Fruit fly (Drosophila melanogaster) whole organism, wandering third instar larva: Measurements from ENCODE around the gene CG13607.

Experiments
- Abd-B ChIP-seq: fragments of >200 bp; optimal IDR thresholded peaks from 2 replicates; lab custom pipeline; 2017; ENCODE audit warnings: missing biosample characterization, missing genetic modification characterization
- CG32264 ChIP-seq: fragments of 200-800 bp; sonication (Bioruptor generic); optimal IDR thresholded peaks from 2 replicates; lab custom pipeline; 2016; ENCODE audit warnings: missing biosample characterization, missing genetic modification characterization
- CG9705 ChIP-seq: fragments of 200-800 bp; sonication (Bioruptor generic); optimal IDR thresholded peaks from 2 replicates; lab custom pipeline; 2018; ENCODE audit warnings: missing biosample characterization, mild to moderate bottlenecking, missing genetic modification characterization
- CrebA ChIP-seq: fragments of 200-800 bp; sonication (Bioruptor generic); optimal IDR thresholded peaks from 2 replicates; lab custom pipeline; 2016; ENCODE audit warnings: missing biosample characterization, mild to moderate bottlenecking, missing genetic modification characterization, borderline replicate concordance
- Dfd ChIP-seq: fragments of >200 bp; optimal IDR thresholded peaks from 2 replicates; lab custom pipeline; 2017; ENCODE audit warnings: missing biosample characterization, missing genetic modification characterization
- Dif ChIP-seq: fragments of 200-275, 200-300 bp; sonication (Bioruptor generic); optimal IDR thresholded peaks from 2 replicates; lab custom pipeline; 2018; ENCODE audit warnings: missing biosample characterization, missing genetic modification characterization; ENCODE audit not compliant: partially characterized antibody
- GATAd ChIP-seq: sonication (Bioruptor generic); optimal IDR thresholded peaks from 2 replicates; lab custom pipeline; 2016; ENCODE audit warnings: missing biosample characterization, missing genetic modification characterization
- HLH106 ChIP-seq: fragments of 200-800 bp; optimal IDR thresholded peaks from 3 replicates; lab custom pipeline; 2019; ENCODE audit warnings: missing biosample characterization, mild to moderate bottlenecking, missing genetic modification characterization, moderate library complexity
- Hnf4 ChIP-seq: fragments of 200-800 bp; sonication (Bioruptor generic); optimal IDR thresholded peaks from 2 replicates; lab custom pipeline; 2016; ENCODE audit warnings: missing biosample characterization, mild to moderate bottlenecking, missing genetic modification characterization
- Hr78 ChIP-seq: fragments of >200 bp; optimal IDR thresholded peaks from 2 replicates; lab custom pipeline; 2017; ENCODE audit warnings: missing biosample characterization, missing genetic modification characterization
- Hr83 ChIP-seq: fragments of 200-300 bp; sonication (Bioruptor generic); optimal IDR thresholded peaks from 2 replicates; lab custom pipeline; 2016; ENCODE audit warnings: missing biosample characterization, mild to moderate bottlenecking, missing genetic modification characterization, moderate library complexity; ENCODE audit not compliant: poor library complexity, severe bottlenecking
- Jra ChIP-seq: sonication (Bioruptor generic); optimal IDR thresholded peaks from 2 replicates; lab custom pipeline; 2016; ENCODE audit warnings: missing biosample characterization, missing genetic modification characterization
- Mio ChIP-seq: sonication (Bioruptor generic); optimal IDR thresholded peaks from 2 replicates; lab custom pipeline; 2016; ENCODE audit warnings: missing biosample characterization, missing genetic modification characterization
- Myc ChIP-seq: fragments of >200 bp; optimal IDR thresholded peaks from 2 replicates; lab custom pipeline; 2017
- N ChIP-seq: fragments of >200 bp; optimal IDR thresholded peaks from 2 replicates; lab custom pipeline; 2018; ENCODE audit warnings: missing biosample characterization, missing external identifiers, missing genetic modification characterization
- OdsH ChIP-seq: fragments of 200-800 bp; sonication (Bioruptor generic); optimal IDR thresholded peaks from 2 replicates; lab custom pipeline; 2016; ENCODE audit warnings: missing biosample characterization, mild to moderate bottlenecking, missing genetic modification characterization
- Rel ChIP-seq, 2 experiments: fragments of 200-800 bp; sonication (Bioruptor generic) in 1 of 2; optimal IDR thresholded peaks; 2 replicates in 1 of 2; 3 replicates in 1 of 2; lab custom pipeline; 2016 to 2019; ENCODE audit warnings: mild to moderate bottlenecking in 2 of 2, missing biosample characterization in 2 of 2, missing genetic modification characterization in 2 of 2, moderate library complexity in 1 of 2
- Sp1 ChIP-seq: fragments of 200-800 bp; sonication (Bioruptor generic); optimal IDR thresholded peaks from 3 replicates; lab custom pipeline; 2019; ENCODE audit warnings: missing biosample characterization, mild to moderate bottlenecking, missing genetic modification characterization, moderate library complexity
- Vsx2 ChIP-seq: fragments of 200-300, 225-300 bp; sonication (Bioruptor generic); optimal IDR thresholded peaks from 2 replicates; lab custom pipeline; 2018; ENCODE audit warnings: missing biosample characterization, missing genetic modification characterization; ENCODE audit not compliant: partially characterized antibody
- br ChIP-seq: fragments of 200-800 bp; sonication (Bioruptor generic); optimal IDR thresholded peaks from 2 replicates; lab custom pipeline; 2016; ENCODE audit warnings: missing biosample characterization, missing genetic modification characterization
- brk ChIP-seq: fragments of 200-800 bp; sonication (Bioruptor generic); optimal IDR thresholded peaks from 2 replicates; lab custom pipeline; 2016; ENCODE audit warnings: missing biosample characterization, mild to moderate bottlenecking, missing genetic modification characterization
- dl ChIP-seq, 2 experiments: fragments of 175-275, 200-275 bp in 1 of 2; fragments of 200-275 bp in 1 of 2; sonication (Bioruptor generic); optimal IDR thresholded peaks; lab custom pipeline; 2018; ENCODE audit warnings: mild to moderate bottlenecking in 2 of 2, missing biosample characterization in 2 of 2, missing genetic modification characterization in 2 of 2, moderate library complexity in 2 of 2; ENCODE audit not compliant: partially characterized antibody in 2 of 2, insufficient read depth in 1 of 2
- dmrt93B ChIP-seq: fragments of 200-800 bp; sonication (Bioruptor generic); optimal IDR thresholded peaks from 2 replicates; lab custom pipeline; 2018; ENCODE audit warnings: missing biosample characterization, mild to moderate bottlenecking, missing genetic modification characterization
- dsf ChIP-seq: sonication (Bioruptor generic); optimal IDR thresholded peaks from 2 replicates; lab custom pipeline; 2016; ENCODE audit warnings: missing biosample characterization, missing genetic modification characterization, borderline replicate concordance
- ey ChIP-seq: fragments of 200-800 bp; sonication (Bioruptor generic); optimal IDR thresholded peaks from 2 replicates; lab custom pipeline; 2016; ENCODE audit warnings: missing biosample characterization, missing genetic modification characterization
- foxo ChIP-seq, 2 experiments: fragments of 200-800 bp; sonication (Bioruptor generic); optimal IDR thresholded peaks; 2 replicates in 1 of 2; 3 replicates in 1 of 2; lab custom pipeline; 2016 to 2017; ENCODE audit warnings: missing biosample characterization in 2 of 2, missing genetic modification characterization in 2 of 2
- fru ChIP-seq: fragments of 200-800 bp; sonication (Bioruptor generic); optimal IDR thresholded peaks from 3 replicates; lab custom pipeline; 2016; ENCODE audit warnings: missing biosample characterization, mild to moderate bottlenecking, missing genetic modification characterization
- h ChIP-seq: fragments of 200-800 bp; sonication (Bioruptor generic); optimal IDR thresholded peaks from 3 replicates; lab custom pipeline; 2016; ENCODE audit warnings: missing biosample characterization, mild to moderate bottlenecking, missing genetic modification characterization
- jim ChIP-seq: fragments of 175-275, 200-325 bp; sonication (Bioruptor generic); optimal IDR thresholded peaks from 2 replicates; lab custom pipeline; 2016; ENCODE audit warnings: missing biosample characterization, mild to moderate bottlenecking, missing genetic modification characterization
- lola ChIP-seq: fragments of >200 bp; optimal IDR thresholded peaks from 2 replicates; lab custom pipeline; 2017; ENCODE audit warnings: missing biosample characterization, missing genetic modification characterization
- pan ChIP-seq: fragments of >200 bp; optimal IDR thresholded peaks from 2 replicates; lab custom pipeline; 2017
- psq ChIP-seq: fragments of 200-800 bp; sonication (Bioruptor generic); optimal IDR thresholded peaks from 3 replicates; lab custom pipeline; 2017; ENCODE audit warnings: missing biosample characterization, mild to moderate bottlenecking, missing genetic modification characterization, moderate library complexity
- rgr ChIP-seq: fragments of 200-800 bp; sonication (Bioruptor generic); optimal IDR thresholded peaks from 3 replicates; lab custom pipeline; 2016; ENCODE audit warnings: missing biosample characterization, mild to moderate bottlenecking, missing genetic modification characterization
- sage ChIP-seq: fragments of 200-800 bp; sonication (Bioruptor generic); optimal IDR thresholded peaks from 2 replicates; lab custom pipeline; 2016; ENCODE audit warnings: missing biosample characterization, mild to moderate bottlenecking, missing genetic modification characterization
- sv ChIP-seq: fragments of 200-800 bp; sonication (Bioruptor generic); optimal IDR thresholded peaks from 3 replicates; lab custom pipeline; 2016; ENCODE audit warnings: missing biosample characterization, missing genetic modification characterization
- tai ChIP-seq: sonication (Bioruptor generic); optimal IDR thresholded peaks from 2 replicates; lab custom pipeline; 2016; ENCODE audit warnings: missing biosample characterization, missing genetic modification characterization
- usp ChIP-seq: fragments of >200 bp; optimal IDR thresholded peaks from 2 replicates; lab custom pipeline; 2017; ENCODE audit warnings: missing biosample characterization, missing genetic modification characterization
- woc ChIP-seq: sonication (Bioruptor generic); optimal IDR thresholded peaks from 2 replicates; lab custom pipeline; 2016; ENCODE audit warnings: missing biosample characterization, mild to moderate bottlenecking, missing genetic modification characterization

CG13607 gene

DNA sequence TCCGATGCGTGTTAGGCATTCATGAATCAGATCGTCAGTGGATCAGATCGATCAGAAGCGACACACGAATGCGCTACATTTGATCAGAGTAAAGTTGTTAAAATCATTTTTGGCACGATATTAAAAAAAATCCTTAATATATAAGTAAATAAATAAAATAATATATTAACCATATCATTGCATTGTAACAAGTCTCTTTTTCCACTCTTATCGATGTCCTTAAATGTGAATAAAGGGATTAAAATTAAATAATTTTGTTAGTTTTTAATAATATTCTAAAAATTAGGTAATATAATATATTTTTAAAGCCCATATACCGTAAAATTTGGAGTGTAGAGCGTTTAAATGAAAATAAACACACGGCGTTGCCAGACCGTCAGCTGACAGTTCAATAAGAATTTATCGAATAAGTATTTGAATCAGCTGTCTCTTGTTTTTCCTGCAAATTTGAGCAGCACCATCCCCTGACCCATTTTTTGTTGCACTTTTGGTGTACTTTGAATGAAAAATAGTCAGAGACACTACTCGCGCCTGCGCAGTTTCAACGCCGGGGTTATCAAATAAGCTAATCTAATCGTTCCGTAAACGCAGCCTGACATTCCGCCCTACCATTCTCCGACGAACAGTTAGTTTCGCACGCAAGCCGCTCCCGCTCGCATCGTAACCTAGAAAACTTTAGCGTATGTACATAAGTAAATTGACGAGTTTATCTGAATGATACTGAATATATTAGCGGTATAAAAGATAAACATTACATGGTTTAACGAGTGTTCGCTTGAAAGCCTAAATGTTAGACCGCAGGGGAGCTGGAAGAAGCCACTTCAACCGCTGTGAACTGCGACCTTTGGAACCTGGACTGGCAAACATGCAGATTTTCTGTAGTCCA, 36.0 kb upstream of the CG13607 start, which contains the start of the genes p38a and CG6178:
TSS of gene p38a (minus strand) at position 398 of the 886 bp plus-strand sequence.
TSS of gene CG6178 (plus strand) at position 424 of the 886 bp plus-strand sequence.
- no peak for TF ChIP-seq tai (GFP tag; lab: Kevin White, UChicago)
- no peak for TF ChIP-seq N (GFP tag; lab: Kevin White, UChicago)
- TF ChIP-seq CG9705 (GFP tag; lab: Kevin White, UChicago), result peak; percentile 91
- peak in 1 of 2 experiments; percentile 96 for TF ChIP-seq foxo (GFP tag; optimal IDR thresholded peaks at IDR 0.05; lab: Kevin White, UChicago)
- TF ChIP-seq brk, result no peak
- no peak for TF ChIP-seq CrebA (GFP tag; lab: Kevin White, UChicago)
- peak; percentile 92 for TF ChIP-seq fru
- TF ChIP-seq pan (lab: Kevin White, UChicago), result no peak
- no peak for TF ChIP-seq Abd-B (GFP tag; lab: Kevin White, UChicago)
- peak; percentile 95 for TF ChIP-seq rgr (GFP tag; lab: Kevin White, UChicago)
- peak; percentile 99 for TF ChIP-seq Sp1 (GFP tag; lab: Kevin White, UChicago)
- TF ChIP-seq Rel (GFP tag; optimal IDR thresholded peaks at IDR 0.05; lab: Kevin White, UChicago), result peak; percentile 37
- peak; percentile 86 for TF ChIP-seq Rel (tag; optimal IDR thresholded peaks at IDR 0.05; lab: Kevin White, UChicago)
- TF ChIP-seq Vsx2 (GFP tag; lab: Kevin White, UChicago), result no peak
- no peak for TF ChIP-seq Hr78 (GFP tag; lab: Kevin White, UChicago)
- peak; percentile 37 for TF ChIP-seq Mio (GFP tag; lab: Kevin White, UChicago)
- TF ChIP-seq Dfd, result no peak
- peak; percentile 65 for TF ChIP-seq sage (GFP tag; lab: Kevin White, UChicago)
- TF ChIP-seq Hnf4 (GFP tag; lab: Kevin White, UChicago), result peak; percentile 62
- peak; percentile 66 for TF ChIP-seq Jra (GFP tag; lab: Kevin White, UChicago)
- peak; percentile 97 for TF ChIP-seq psq (GFP tag; lab: Kevin White, UChicago)
- peak; percentile 98 for TF ChIP-seq dmrt93B
- TF ChIP-seq HLH106, result peak; percentile 99
- TF ChIP-seq Myc (lab: Kevin White, UChicago), result peak; percentile 55
- peak; percentile 86 for TF ChIP-seq h (GFP tag; lab: Kevin White, UChicago)
- TF ChIP-seq Hr83, result peak; percentile 64
- no peak for TF ChIP-seq usp (GFP tag; lab: Kevin White, UChicago)
- TF ChIP-seq jim (GFP tag; lab: Kevin White, UChicago), result no peak
- no peak for TF ChIP-seq GATAd (GFP tag; lab: Kevin White, UChicago)
- peak; percentile 66 for TF ChIP-seq dsf (GFP tag; lab: Kevin White, UChicago)
- peak; percentile 55 for TF ChIP-seq woc (GFP tag; lab: Kevin White, UChicago)
- TF ChIP-seq OdsH (GFP tag; lab: Kevin White, UChicago), result peak; percentile 94
- TF ChIP-seq sv, result peak; percentile 56
- TF ChIP-seq ey (GFP tag; lab: Kevin White, UChicago), result peak; percentile 73
- peak; percentile 85 for TF ChIP-seq br (GFP tag; lab: Kevin White, UChicago)
- no peak for TF ChIP-seq Dif (GFP tag; lab: Kevin White, UChicago)
- TF ChIP-seq lola (GFP tag; lab: Kevin White, UChicago), result no peak
- no peak for TF ChIP-seq dl (GFP tag; optimal IDR thresholded peaks at IDR 0.05; lab: Kevin White, UChicago; ENCODE audit: insufficient read depth in 1 of 2, partially characterized antibody in 2 of 2)
- peak; percentile 20 for TF ChIP-seq CG32264 (GFP tag; lab: Kevin White, UChicago)

DNA sequence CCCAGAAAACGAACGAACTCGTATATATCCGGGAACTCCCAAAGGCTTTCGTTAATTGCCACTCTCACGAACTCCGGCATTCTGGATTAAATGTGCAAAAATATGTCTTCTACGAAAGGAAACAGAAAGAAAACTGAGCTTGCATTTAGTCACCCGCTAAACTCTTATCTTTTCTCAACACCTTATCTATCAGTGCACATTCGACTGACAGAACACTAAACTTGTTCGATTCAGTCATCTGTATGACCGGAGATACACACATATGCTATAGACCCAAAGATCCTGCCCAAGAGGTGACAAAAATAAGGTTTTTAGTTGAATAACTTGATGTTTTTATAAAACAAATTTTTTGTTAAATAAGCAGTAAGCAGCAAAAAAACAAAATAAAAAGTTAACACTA, 34.0 kb upstream of the CG13607 start, which contains the start of gene p38c:
TSS of gene p38c (minus strand) at position 101 of the 400 bp plus-strand sequence.
- TF ChIP-seq Hnf4 (GFP tag; lab: Kevin White, UChicago) (no peak), Rel (GFP tag; optimal IDR thresholded peaks at IDR 0.05; lab: Kevin White, UChicago) (no peak), Rel (tag; optimal IDR thresholded peaks at IDR 0.05; lab: Kevin White, UChicago) (peak; percentile 55)
